Fruit fly (Drosophila melanogaster): Measurements from ENCODE around the gene ymp.

dm6 chr3R:25638961-25639360 is 30.0 kb upstream of the ymp start:
- TF ChIP-seq chinmo (GFP tag; IDR thresholded peaks at IDR 0.05; ENCODE audit: partially characterized antibody), result 0 out of 4 replicates have a peak, but pooled peaks have one; percentile 42
- no peak for TF ChIP-seq Ssrp (tag; optimal IDR thresholded peaks at IDR 0.05)
- no peak for TF ChIP-seq scrt (GFP tag; optimal IDR thresholded peaks at IDR 0.05)
- no peak for TF ChIP-seq zen2 (GFP tag; IDR thresholded peaks at IDR 0.05; ENCODE audit: partially characterized antibody)
- TF ChIP-seq gro (GFP tag; optimal IDR thresholded peaks at IDR 0.05), result no peak
- no peak for TF ChIP-seq bbx (GFP tag; IDR thresholded peaks at IDR 0.05; ENCODE audit: partially characterized antibody)
- no peak for TF ChIP-seq CG10654 (GFP tag; optimal IDR thresholded peaks at IDR 0.05)
- TF ChIP-seq Neu2 (GFP tag; optimal IDR thresholded peaks at IDR 0.05; ENCODE audit: borderline replicate concordance), result no peak
- peak; percentile 60 for TF ChIP-seq zf30C (GFP tag; optimal IDR thresholded peaks at IDR 0.05)

Data from whole organism, embryonic.